Worm (Caenorhabditis elegans) whole organism, midembryonic: Measurements from ENCODE around the gene nas-28.

ENCODE experiments used
- flt-1 ChIP-seq: fragments of 200-800 bp; sonication (Bioruptor generic); IDR thresholded peaks from 2 replicates; pipeline ENCODE4 v1.3.6; 2022; ENCODE audit warnings: missing genetic modification characterization, missing compliant biosample characterization
- klf-2 ChIP-seq: fragments of 200-800 bp; sonication (Bioruptor generic); conservative IDR thresholded peaks from 2 replicates; pipeline ENCODE4 v1.3.6; 2022; ENCODE audit warnings: missing genetic modification reagents, missing genetic modification characterization, missing compliant biosample characterization
- med-1 ChIP-seq: sonication (generic microtip); optimal IDR thresholded peaks from 2 replicates; lab custom pipeline; 2017; ENCODE audit warnings: missing genetic modification characterization, mild to moderate bottlenecking, missing compliant biosample characterization, antibody characterized with exemption, missing genetic modification reagents; ENCODE audit not compliant: insufficient read depth
- ref-1 ChIP-seq: fragments of 200-800 bp; sonication (Bioruptor generic); conservative IDR thresholded peaks from 2 replicates; pipeline ENCODE4 v1.3.6; 2022; ENCODE audit warnings: missing genetic modification reagents, missing genetic modification characterization, missing compliant biosample characterization
- tab-1 ChIP-seq: fragments of 200-800 bp; sonication (Bioruptor generic); IDR thresholded peaks from 2 replicates; pipeline ENCODE4 v1.3.6; 2022; ENCODE audit warnings: missing genetic modification characterization, missing compliant biosample characterization
- ztf-23 ChIP-seq: fragments of 200-800 bp; sonication (Bioruptor generic); IDR thresholded peaks from 2 replicates; pipeline ENCODE4 v1.3.6; 2022; ENCODE audit warnings: missing genetic modification reagents, missing genetic modification characterization, missing compliant biosample characterization
- ztf-29 ChIP-seq: fragments of 200-800 bp; sonication (Bioruptor generic); IDR thresholded peaks from 2 replicates; pipeline ENCODE4 v1.3.6; 2022; ENCODE audit warnings: missing genetic modification reagents, missing genetic modification characterization, missing compliant biosample characterization

DNA sequence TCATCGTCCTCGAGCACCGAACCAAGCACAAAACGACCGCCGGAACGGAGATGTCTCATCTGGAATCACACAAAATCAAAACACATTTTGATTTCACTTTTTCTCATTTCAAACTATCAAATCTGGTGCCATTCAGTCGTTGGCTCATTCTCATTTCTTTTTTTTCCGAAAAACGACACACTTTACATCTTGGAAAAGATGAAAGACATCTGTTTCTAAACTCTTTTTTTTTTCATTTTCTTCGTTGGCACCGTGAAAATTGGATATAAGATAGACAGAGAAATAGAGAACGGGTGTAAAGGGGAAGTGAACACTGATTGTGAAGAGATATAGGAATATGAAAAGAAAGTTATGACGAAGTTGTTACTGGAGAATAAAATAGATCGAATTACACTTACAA lies 27.2 kb downstream of the nas-28 start:
- TF ChIP-seq med-1 (no peak), flt-1 (no peak), ref-1 (GFP tag; lab: Robert Waterston, UW) (no peak), tab-1 (GFP tag; lab: Robert Waterston, UW) (no peak), ztf-29 (GFP tag; lab: Robert Waterston, UW) (no peak), klf-2 (GFP tag; lab: Robert Waterston, UW) (no peak), ztf-23 (GFP tag; lab: Robert Waterston, UW) (no peak)
